Worm (Caenorhabditis elegans) whole organism, L3 larva: ENCODE data around the gene srw-7.

Source experiments
- R02D3.7 ChIP-seq: fragments of 150-350 bp; optimal IDR thresholded peaks from 2 replicates; lab custom pipeline; 2014; ENCODE audit warnings: missing biosample characterization, missing genetic modification characterization
- ZK546.5 ChIP-seq: sonication (generic microtip); optimal IDR thresholded peaks from 2 replicates; lab custom pipeline; 2017; ENCODE audit warnings: missing biosample characterization, missing genetic modification characterization
- aly-2 ChIP-seq: fragments of 150-350 bp; optimal IDR thresholded peaks from 2 replicates; lab custom pipeline; 2014; ENCODE audit warnings: missing biosample characterization, missing genetic modification characterization
- ceh-28 ChIP-seq: fragments of 150-350 bp; optimal IDR thresholded peaks from 2 replicates; lab custom pipeline; 2014; ENCODE audit warnings: missing biosample characterization, missing genetic modification reagents, missing genetic modification characterization
- ceh-82 ChIP-seq: fragments of 150-350 bp; optimal IDR thresholded peaks from 2 replicates; lab custom pipeline; 2014; ENCODE audit warnings: missing biosample characterization, missing genetic modification characterization
- ceh-9 ChIP-seq: sonication (generic microtip); optimal IDR thresholded peaks from 2 replicates; lab custom pipeline; 2018; ENCODE audit warnings: missing biosample characterization, missing genetic modification characterization
- daf-12 ChIP-seq: fragments of 150-350 bp; optimal IDR thresholded peaks from 2 replicates; lab custom pipeline; 2014; ENCODE audit warnings: missing biosample characterization, missing genetic modification reagents, missing genetic modification characterization
- egl-27 ChIP-seq: sonication (generic microtip); optimal IDR thresholded peaks from 4 replicates; lab custom pipeline; 2017; ENCODE audit warnings: missing biosample characterization, missing genetic modification reagents, missing genetic modification characterization
- egl-5 ChIP-seq: fragments of 150-350 bp; optimal IDR thresholded peaks from 2 replicates; lab custom pipeline; 2017; ENCODE audit warnings: missing biosample characterization, missing genetic modification reagents, missing genetic modification characterization, inconsistent platforms
- elt-2 ChIP-seq: sonication (generic microtip); optimal IDR thresholded peaks from 2 replicates; lab custom pipeline; 2016; ENCODE audit warnings: missing genetic modification reagents, mild to moderate bottlenecking, missing genetic modification characterization, missing compliant biosample characterization
- fkh-10 ChIP-seq: sonication (generic microtip); optimal IDR thresholded peaks from 2 replicates; lab custom pipeline; 2017; ENCODE audit warnings: missing biosample characterization, missing genetic modification reagents, missing genetic modification characterization
- fkh-2 ChIP-seq: fragments of 150-350 bp; optimal IDR thresholded peaks from 2 replicates; lab custom pipeline; 2014; ENCODE audit warnings: missing biosample characterization, missing genetic modification reagents, missing genetic modification characterization
- fos-1 ChIP-seq: fragments of 150-350 bp; optimal IDR thresholded peaks from 2 replicates; lab custom pipeline; 2014; ENCODE audit warnings: missing biosample characterization, missing genetic modification characterization
- hmg-11 ChIP-seq: sonication (generic microtip); optimal IDR thresholded peaks from 2 replicates; lab custom pipeline; 2016; ENCODE audit warnings: missing genetic modification characterization, missing compliant biosample characterization
- jun-1 ChIP-seq: fragments of 150-350 bp; optimal IDR thresholded peaks from 2 replicates; lab custom pipeline; 2014; ENCODE audit warnings: missing biosample characterization, missing genetic modification reagents, missing genetic modification characterization
- lin-15B ChIP-seq: fragments of 150-350 bp; optimal IDR thresholded peaks from 2 replicates; lab custom pipeline; 2014; ENCODE audit warnings: missing biosample characterization, missing genetic modification characterization
- lin-39 ChIP-seq: fragments of 150-350 bp; optimal IDR thresholded peaks from 2 replicates; lab custom pipeline; 2018; ENCODE audit warnings: missing biosample characterization, missing genetic modification reagents, missing genetic modification characterization
- lsy-12 ChIP-seq: sonication (generic microtip); optimal IDR thresholded peaks from 2 replicates; lab custom pipeline; 2016; ENCODE audit warnings: mild to moderate bottlenecking, missing genetic modification characterization, missing compliant biosample characterization
- mdl-1 ChIP-seq: fragments of 150-350 bp; optimal IDR thresholded peaks from 2 replicates; lab custom pipeline; 2014; ENCODE audit warnings: missing biosample characterization, missing genetic modification characterization
- nfya-1 ChIP-seq: sonication (generic microtip); optimal IDR thresholded peaks from 2 replicates; lab custom pipeline; 2017; ENCODE audit warnings: missing genetic modification characterization, mild to moderate bottlenecking, missing compliant biosample characterization, antibody characterized with exemption, moderate library complexity; ENCODE audit not compliant: insufficient read depth
- nhr-11 ChIP-seq: fragments of 150-350 bp; optimal IDR thresholded peaks from 2 replicates; lab custom pipeline; 2014; ENCODE audit warnings: missing biosample characterization, missing genetic modification characterization
- nhr-23 ChIP-seq: fragments of 150-350 bp; optimal IDR thresholded peaks from 2 replicates; lab custom pipeline; 2014; ENCODE audit warnings: missing biosample characterization, missing genetic modification reagents, missing genetic modification characterization
- nhr-237 ChIP-seq: fragments of 150-350 bp; optimal IDR thresholded peaks from 2 replicates; lab custom pipeline; 2014; ENCODE audit warnings: missing biosample characterization, missing genetic modification characterization
- nhr-25 ChIP-seq: sonication (generic microtip); optimal IDR thresholded peaks from 2 replicates; lab custom pipeline; 2017; ENCODE audit warnings: missing biosample characterization, missing genetic modification characterization
- nhr-43 ChIP-seq: sonication (generic microtip); optimal IDR thresholded peaks from 2 replicates; lab custom pipeline; 2016; ENCODE audit warnings: mild to moderate bottlenecking, missing genetic modification characterization, missing compliant biosample characterization; ENCODE audit not compliant: poor library complexity, severe bottlenecking
- nhr-76 ChIP-seq: fragments of 150-350 bp; sonication (generic microtip); optimal IDR thresholded peaks from 5 replicates; lab custom pipeline; 2014; ENCODE audit warnings: missing biosample characterization, missing genetic modification characterization
- pha-4 ChIP-seq: fragments of 150-350 bp; optimal IDR thresholded peaks from 2 replicates; lab custom pipeline; 2014; ENCODE audit warnings: missing biosample characterization, missing genetic modification reagents, missing genetic modification characterization
- pqm-1 ChIP-seq: fragments of 150-350 bp; optimal IDR thresholded peaks from 2 replicates; lab custom pipeline; 2017; ENCODE audit warnings: missing biosample characterization, missing genetic modification characterization, inconsistent platforms
- sea-2 ChIP-seq: fragments of 150-350 bp; sonication (generic microtip); optimal IDR thresholded peaks from 4 replicates; lab custom pipeline; 2014; ENCODE audit warnings: missing biosample characterization, missing genetic modification reagents, missing genetic modification characterization
- skn-1 ChIP-seq: fragments of 150-350 bp; optimal IDR thresholded peaks from 2 replicates; lab custom pipeline; 2014; ENCODE audit warnings: missing biosample characterization, missing genetic modification characterization
- snpc-4 ChIP-seq: fragments of 150-350 bp; optimal IDR thresholded peaks from 2 replicates; lab custom pipeline; 2014; ENCODE audit warnings: missing biosample characterization, missing genetic modification characterization
- tbx-2 ChIP-seq: sonication (generic microtip); optimal IDR thresholded peaks from 2 replicates; lab custom pipeline; 2016; ENCODE audit warnings: mild to moderate bottlenecking, missing genetic modification characterization, missing compliant biosample characterization
- unc-39 ChIP-seq: sonication (generic microtip); optimal IDR thresholded peaks from 4 replicates; lab custom pipeline; 2017; ENCODE audit warnings: missing biosample characterization, missing genetic modification characterization
- unc-62 ChIP-seq: fragments of 150-350 bp; sonication (generic microtip); optimal IDR thresholded peaks from 4 replicates; lab custom pipeline; 2014; ENCODE audit warnings: missing biosample characterization, missing genetic modification reagents, missing genetic modification characterization
- ztf-4 ChIP-seq: fragments of 150-350 bp; optimal IDR thresholded peaks from 2 replicates; lab custom pipeline; 2014; ENCODE audit warnings: missing biosample characterization, missing genetic modification characterization

The srw-7 gene

ce11 chrV:3801787-3802417 is 4.2 kb upstream of the srw-7 start:
- TF ChIP-seq unc-39 (no peak), nhr-43 (no peak), hmg-11 (tag; lab: Kevin White, UChicago) (no peak), ceh-82 (no peak), lin-15B (no peak), R02D3.7 (tag; lab: Kevin White, UChicago) (no peak), fkh-2 (tag; lab: Kevin White, UChicago) (no peak), egl-5 (tag; lab: Kevin White, UChicago) (no peak), ceh-9 (tag; lab: Kevin White, UChicago) (no peak), nhr-76 (tag; lab: Kevin White, UChicago) (no peak), fos-1 (tag; lab: Kevin White, UChicago) (no peak)
- TF ChIP-seq, all 47 proteins: peak for 0

DNA sequence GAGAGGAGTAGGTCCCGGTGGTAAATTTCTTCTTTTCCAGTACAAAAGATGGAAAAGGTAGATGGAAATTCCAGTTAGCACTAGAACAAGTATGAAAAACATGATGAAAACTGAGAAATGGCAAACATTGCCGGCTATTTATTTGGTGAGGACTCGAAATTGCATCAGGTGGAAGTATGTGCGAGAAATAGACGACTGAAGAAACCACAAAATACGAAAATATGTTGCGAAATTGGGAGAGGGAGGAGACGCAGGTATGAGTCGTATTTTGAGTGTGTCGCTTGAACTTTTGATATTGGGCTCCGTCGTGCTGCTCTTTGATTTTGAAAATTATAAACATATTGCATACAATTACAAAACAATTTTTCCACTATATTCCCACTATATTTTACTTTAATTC is 2.7 kb upstream of the srw-7 start, which contains the start of gene cyp-33C8:
Gene cyp-33C8 (minus strand): TSS at position 200 of the 400 bp plus-strand sequence.
- TF ChIP-seq jun-1 (no peak), lin-39 (peak; percentile 20), skn-1 (tag; lab: Kevin White, UChicago) (no peak), snpc-4 (tag; lab: Kevin White, UChicago) (peak; percentile 5), ceh-9 (tag; lab: Kevin White, UChicago) (no peak), egl-5 (tag; lab: Kevin White, UChicago) (no peak), elt-2 (tag; lab: Kevin White, UChicago) (peak; percentile 21), nhr-23 (tag; lab: Kevin White, UChicago) (no peak), pqm-1 (tag; lab: Kevin White, UChicago) (peak; percentile 24), lsy-12 (tag; lab: Kevin White, UChicago) (no peak), aly-2 (no peak), pha-4 (tag; lab: Kevin White, UChicago) (no peak), ztf-4 (tag; lab: Kevin White, UChicago) (no peak), fkh-10 (GFP tag; lab: Kevin White, UChicago) (no peak), nhr-237 (tag; lab: Kevin White, UChicago) (no peak), mdl-1 (no peak), ceh-28 (tag; lab: Kevin White, UChicago) (no peak), tbx-2 (tag; lab: Kevin White, UChicago) (no peak)

DNA sequence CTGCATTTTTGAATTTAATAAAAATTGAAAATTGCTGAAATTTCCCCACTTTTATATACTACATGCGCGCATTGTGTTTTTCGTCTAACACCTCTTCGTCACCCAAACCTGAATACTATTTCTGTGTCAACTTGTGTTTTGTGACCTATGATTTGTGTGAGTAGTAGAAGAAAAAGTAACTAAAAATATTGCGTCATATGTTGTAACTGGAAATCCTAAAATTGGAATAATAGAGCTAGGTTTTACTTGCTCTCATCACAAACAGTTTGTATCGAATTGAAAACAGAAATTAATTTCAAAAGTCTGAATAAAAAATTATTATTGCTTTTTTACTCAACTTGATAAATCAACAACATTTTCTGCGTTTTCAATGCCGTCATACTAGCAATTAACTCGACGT is 562 bp upstream of the srw-7 start, which contains the start of gene R08F11.4:
Gene R08F11.4 (minus strand): TSS at position 29 of the 400 bp plus-strand sequence.
- TF ChIP-seq nhr-23 (tag; lab: Kevin White, UChicago) = no peak

DNA sequence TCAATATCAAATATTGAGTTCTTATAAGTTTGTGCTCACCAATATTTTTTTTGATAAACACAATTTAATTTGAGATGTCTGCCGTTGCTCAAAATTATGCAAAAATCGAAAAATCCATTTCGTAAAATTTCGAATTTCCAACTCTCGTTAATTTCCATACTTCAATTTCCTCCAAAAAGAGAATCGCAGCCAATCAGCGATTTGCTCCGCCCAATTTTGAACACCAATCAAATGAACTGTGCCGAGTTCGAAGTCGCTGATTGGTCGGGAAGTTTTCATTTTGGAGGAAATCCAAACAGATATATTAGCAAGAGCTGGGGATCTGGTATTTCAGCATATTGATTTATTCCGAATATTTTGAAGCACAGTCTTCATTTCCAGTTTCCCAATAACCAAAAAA is 1.8 kb downstream of the srw-7 start:
- TF ChIP-seq nfya-1 = peak; percentile 52
- TF ChIP-seq unc-62 (GFP tag; lab: Kevin White, UChicago) = no peak
- no peak for TF ChIP-seq nhr-76 (tag; lab: Kevin White, UChicago)
- TF ChIP-seq pqm-1 (tag; lab: Kevin White, UChicago) = no peak

- no peak for TF ChIP-seq egl-5 (tag; lab: Kevin White, UChicago)
- TF ChIP-seq pha-4 (tag; lab: Kevin White, UChicago) = no peak
- no peak for TF ChIP-seq fos-1 (tag; lab: Kevin White, UChicago)
- TF ChIP-seq nhr-23 (tag; lab: Kevin White, UChicago) = no peak
- no peak for TF ChIP-seq snpc-4 (tag; lab: Kevin White, UChicago)
- TF ChIP-seq daf-12 (tag; lab: Kevin White, UChicago) = no peak
- TF ChIP-seq nhr-11 (tag; lab: Kevin White, UChicago) = no peak
- TF ChIP-seq sea-2 (GFP tag; lab: Kevin White, UChicago) = no peak
- no peak for TF ChIP-seq elt-2 (tag; lab: Kevin White, UChicago)
- TF ChIP-seq jun-1 = no peak
- no peak for TF ChIP-seq unc-62 (GFP tag; lab: Kevin White, UChicago)
- TF ChIP-seq nhr-25 (tag; lab: Kevin White, UChicago) = no peak
- no peak for TF ChIP-seq tbx-2 (tag; lab: Kevin White, UChicago)
- TF ChIP-seq fkh-10 (GFP tag; lab: Kevin White, UChicago) = no peak
- TF ChIP-seq nhr-43 = no peak
- TF ChIP-seq egl-27 (tag; lab: Kevin White, UChicago) = no peak
- no peak for TF ChIP-seq lin-15B
- no peak for TF ChIP-seq ZK546.5
- no peak for TF ChIP-seq mdl-1
These were observed 2.3 kb downstream of the srw-7 start, which contains the start of gene srw-6 for ce11 chrV:3808336-3808735. srw-6 (plus strand) TSS chrV:3808636.
